Fruit fly (Drosophila melanogaster) whole organism, prepupa: ENCODE results near the gene CG32855.

ENCODE experiments used
- CG11902 ChIP-seq: fragments of 200-800 bp; sonication (Bioruptor generic); optimal IDR thresholded peaks from 3 replicates; lab custom pipeline; 2016; ENCODE audit warnings: missing biosample characterization, missing genetic modification characterization
- CG15336 ChIP-seq: fragments of 200-800 bp; sonication (Bioruptor generic); IDR thresholded peaks from 2 replicates; pipeline ENCODE4 v1.3.6; 2022; ENCODE audit warnings: missing biosample characterization, missing genetic modification characterization
- CG16779 ChIP-seq: fragments of 200-800 bp; sonication (Bioruptor generic); optimal IDR thresholded peaks from 3 replicates; lab custom pipeline; 2017; ENCODE audit warnings: missing biosample characterization, mild to moderate bottlenecking, missing genetic modification characterization
- CG31627 ChIP-seq: fragments of 200-800 bp; sonication (Bioruptor generic); optimal IDR thresholded peaks from 3 replicates; lab custom pipeline; 2016; ENCODE audit warnings: missing biosample characterization, missing genetic modification characterization
- CG34406 ChIP-seq: fragments of 200-800 bp; sonication (Bioruptor generic); optimal IDR thresholded peaks from 3 replicates; lab custom pipeline; 2016; ENCODE audit warnings: missing biosample characterization, missing genetic modification characterization
- CG6163 ChIP-seq: fragments of 200-800 bp; sonication (Bioruptor generic); IDR thresholded peaks from 3 replicates; pipeline ENCODE4 v1.3.6; 2022; ENCODE audit warnings: missing biosample characterization, missing genetic modification characterization
- CG6854 ChIP-seq: fragments of 200-800 bp; sonication (Bioruptor generic); optimal IDR thresholded peaks from 2 replicates; lab custom pipeline; 2017; ENCODE audit warnings: missing biosample characterization, mild to moderate bottlenecking, missing genetic modification characterization
- CG7368 ChIP-seq: fragments of 200-800 bp; sonication (Bioruptor generic); optimal IDR thresholded peaks from 3 replicates; lab custom pipeline; 2016; ENCODE audit warnings: missing biosample characterization, missing genetic modification characterization
- CG8119 ChIP-seq: fragments of 200-800 bp; sonication (Bioruptor generic); IDR thresholded peaks from 3 replicates; pipeline ENCODE4 v1.3.6; 2022; ENCODE audit warnings: missing biosample characterization, missing genetic modification characterization
- Hr39 ChIP-seq: fragments of 200-800 bp; sonication (Bioruptor generic); optimal IDR thresholded peaks from 2 replicates; lab custom pipeline; 2016; ENCODE audit warnings: missing biosample characterization, missing genetic modification characterization
- dac ChIP-seq: fragments of 200-800 bp; sonication (Bioruptor generic); optimal IDR thresholded peaks from 2 replicates; lab custom pipeline; 2017; ENCODE audit warnings: missing biosample characterization, mild to moderate bottlenecking, missing genetic modification characterization
- fd59A ChIP-seq: fragments of 200-800 bp; sonication (Bioruptor generic); optimal IDR thresholded peaks from 2 replicates; lab custom pipeline; 2017; ENCODE audit warnings: missing biosample characterization, mild to moderate bottlenecking, missing genetic modification characterization, missing genetic modification reagents

dm6 chr3R:16082384-16082783 lies 1.6 kb upstream of the CG32855 start:
- no peak for TF ChIP-seq Hr39 (GFP tag; lab: Kevin White, UChicago)
- peak; percentile 25 for TF ChIP-seq dac (GFP tag; lab: Kevin White, UChicago)
- TF ChIP-seq CG6163, result no peak
- no peak for TF ChIP-seq CG34406 (GFP tag; lab: Kevin White, UChicago)
- TF ChIP-seq CG16779 (tag; lab: Kevin White, UChicago), result no peak
- TF ChIP-seq CG8119 (GFP tag; lab: Robert Waterston, UW), result peak; percentile 56; the same call in 2 of the 3 replicates
- TF ChIP-seq CG31627 (GFP tag; lab: Kevin White, UChicago), result no peak
- 0 out of 2 replicates have a peak, but pooled peaks have one; percentile 7 for TF ChIP-seq CG15336 (GFP tag; lab: Robert Waterston, UW)
- peak; percentile 22 for TF ChIP-seq CG6854 (GFP tag; lab: Kevin White, UChicago)
- TF ChIP-seq CG11902 (GFP tag; lab: Kevin White, UChicago), result no peak
- no peak for TF ChIP-seq CG7368 (GFP tag; lab: Kevin White, UChicago)
- TF ChIP-seq fd59A, result no peak
